Fruit fly (Drosophila melanogaster) S2 (cell line): Measurements from ENCODE around the gene tara.
A peak's percentile ranks its signal among the peaks of the same experiment; 100 is the strongest.

Experiments used
- CG8478 ChIP-seq: fragments of >200 bp; optimal IDR thresholded peaks from 2 replicates; lab custom pipeline; 2018
- CTCF ChIP-seq, 2 experiments: fragments of >200 bp; optimal IDR thresholded peaks; 2 replicates each; lab custom pipeline; 2018

tara gene

DNA sequence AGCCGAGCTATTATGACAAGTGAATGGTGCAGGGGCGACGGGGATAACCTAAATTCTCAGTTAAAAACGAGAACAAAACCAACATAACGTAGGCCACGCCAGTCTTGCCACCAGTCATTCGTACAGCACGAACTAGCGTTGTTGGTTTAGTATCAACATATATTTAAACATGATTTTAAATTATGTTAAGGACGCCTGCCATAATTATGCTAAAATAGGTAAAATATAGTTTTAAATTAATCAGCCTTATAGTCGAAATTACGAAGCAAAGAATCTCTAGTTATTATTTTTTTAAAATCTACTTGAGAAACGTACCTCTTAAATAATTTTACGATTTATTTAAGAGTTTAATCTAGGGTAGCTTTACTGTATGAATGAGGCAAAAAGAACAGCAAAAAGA is 51.5 kb downstream of the tara start:
- TF ChIP-seq CG8478 (no peak), CTCF (optimal IDR thresholded peaks at IDR 0.05; lab: Kevin White, UChicago) (no peak)

- TF ChIP-seq CTCF (optimal IDR thresholded peaks at IDR 0.05; lab: Kevin White, UChicago) (no peak), CG8478 (no peak)
These were observed 52.1 kb downstream of the tara start for dm6 chr3R:16277543-16277942.

DNA sequence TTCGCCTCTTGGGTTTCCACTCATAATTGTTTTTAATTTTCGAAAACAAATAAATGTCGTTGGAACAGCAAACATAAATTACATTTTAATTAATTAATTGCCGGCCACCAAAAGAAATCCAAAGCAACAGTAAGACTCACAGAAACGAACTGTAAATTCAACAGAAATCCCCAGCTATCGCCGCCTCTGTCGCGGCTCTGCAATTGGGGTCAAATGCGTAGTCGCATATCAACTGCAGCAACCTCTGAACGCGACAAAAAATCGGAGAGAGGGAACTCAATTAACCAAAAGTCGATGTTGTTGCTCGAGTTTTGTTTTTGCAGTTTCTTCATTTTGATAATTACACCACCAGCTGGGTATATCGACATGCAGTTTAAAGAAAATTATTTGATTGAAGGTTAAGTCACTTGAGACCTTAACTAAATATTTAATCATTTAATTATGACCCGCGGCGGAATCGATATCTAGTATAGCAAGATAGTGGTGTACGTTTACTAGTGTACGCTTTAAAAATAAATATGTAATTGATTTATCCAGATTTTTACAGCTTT is 54.0 kb downstream of the tara start:
- TF ChIP-seq CG8478, result no peak
- TF ChIP-seq CTCF (optimal IDR thresholded peaks at IDR 0.05; lab: Kevin White, UChicago), result no peak

DNA sequence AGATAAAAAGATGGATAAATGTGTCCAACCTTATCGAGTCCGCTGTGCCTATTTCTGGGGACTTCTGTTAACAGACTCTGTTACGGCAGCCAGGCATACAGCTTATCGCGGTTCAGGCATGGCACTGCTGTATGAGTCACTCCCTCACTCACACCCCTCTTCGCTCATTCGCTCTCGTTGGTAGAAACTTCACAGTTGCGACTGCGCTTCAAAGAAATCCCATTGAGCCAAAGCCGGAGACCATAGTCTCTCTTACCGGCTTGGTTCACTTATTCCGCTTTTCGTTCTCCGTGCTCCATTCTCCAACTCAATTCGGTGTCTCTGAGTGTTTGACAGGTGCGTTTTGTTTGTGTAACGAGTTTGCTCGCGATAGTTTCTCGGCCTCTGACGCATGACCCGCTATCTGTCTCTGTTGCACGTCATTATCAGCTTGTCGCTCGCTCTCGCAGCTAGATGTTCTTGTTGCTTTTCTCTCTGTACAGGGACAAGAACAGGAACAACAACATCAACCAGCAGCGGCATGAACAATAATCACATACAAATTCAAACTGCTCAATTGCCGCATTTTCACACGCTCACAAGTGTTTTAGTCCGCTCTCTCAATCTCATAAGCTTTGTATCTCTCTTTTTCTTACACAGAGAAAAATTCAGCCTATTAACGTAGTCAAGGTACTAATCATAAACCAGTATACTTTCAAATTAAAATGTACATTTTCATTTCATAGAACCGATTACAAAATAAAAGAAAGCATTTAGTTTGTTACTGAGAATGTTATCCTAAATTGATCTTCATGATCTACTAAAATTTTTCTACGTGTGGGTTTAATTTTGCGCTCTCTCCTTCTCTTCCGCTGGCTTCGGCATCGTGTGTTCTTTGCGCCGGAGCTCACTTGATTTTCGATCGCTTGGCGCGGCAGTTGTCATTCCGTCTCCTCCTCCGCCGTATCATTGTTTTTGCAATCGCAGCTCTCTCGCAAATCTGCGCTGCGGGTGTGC is 54.9 kb downstream of the tara start:
- TF ChIP-seq CG8478 (no peak), CTCF (optimal IDR thresholded peaks at IDR 0.05; lab: Kevin White, UChicago) (no peak)

DNA sequence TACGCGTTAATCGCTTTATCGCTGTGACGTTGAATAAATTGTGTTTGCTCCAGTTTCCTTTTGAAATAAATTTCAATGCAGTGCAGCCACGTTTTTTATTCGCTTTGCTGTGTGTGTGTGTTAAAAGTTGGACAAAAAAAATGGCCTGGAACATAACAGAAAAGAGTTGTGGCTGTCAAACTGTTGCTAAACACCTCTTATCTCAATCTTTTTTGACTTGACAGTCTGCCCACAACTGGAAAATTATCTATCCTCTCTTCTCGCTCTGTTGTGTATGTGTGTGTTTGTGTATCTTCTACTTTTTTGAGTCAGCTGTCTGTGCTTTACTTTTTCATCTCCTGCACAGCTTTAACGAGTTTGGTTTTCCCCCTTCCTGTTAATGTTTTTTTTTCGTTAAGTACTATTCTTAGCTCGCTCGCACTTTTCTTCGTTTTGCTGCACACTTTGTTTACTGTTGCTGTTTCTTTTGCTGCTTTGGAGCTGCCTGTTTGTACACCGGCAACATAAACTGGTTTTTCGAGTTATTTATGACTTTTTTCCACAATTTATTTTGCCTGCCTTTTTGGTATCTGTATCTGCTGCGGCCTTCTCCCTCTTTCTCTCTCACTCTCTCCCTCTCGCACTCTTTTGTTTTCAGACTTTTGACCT is 55.7 kb downstream of the tara start:
- TF ChIP-seq CTCF (optimal IDR thresholded peaks at IDR 0.05; lab: Kevin White, UChicago) (no peak), CG8478 (no peak)

- no peak for TF ChIP-seq CG8478
- TF ChIP-seq CTCF (optimal IDR thresholded peaks at IDR 0.05; lab: Kevin White, UChicago), result peak in 1 of 2 experiments; percentile 8
These were observed 56.7 kb downstream of the tara start for dm6 chr3R:16282080-16282690.

DNA sequence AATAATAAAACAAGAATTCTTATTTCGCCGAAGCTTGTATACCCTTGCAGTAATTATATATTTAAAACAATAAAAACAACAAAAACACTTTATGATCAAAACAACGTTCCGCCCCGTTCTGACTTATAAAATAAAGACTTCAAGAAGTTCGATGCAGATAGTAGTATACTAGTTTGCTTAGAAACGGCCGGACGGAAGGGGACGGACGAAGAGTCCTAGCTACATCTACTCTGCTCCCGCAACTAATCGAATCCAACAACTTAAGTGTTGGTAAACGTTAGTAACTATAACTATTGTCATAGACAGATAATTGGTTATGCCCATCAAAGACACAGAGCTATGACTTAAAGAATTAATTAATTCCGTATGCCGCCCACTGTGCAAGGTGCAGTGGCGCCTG is 59.0 kb downstream of the tara start:
- TF ChIP-seq CG8478 (no peak), CTCF (optimal IDR thresholded peaks at IDR 0.05; lab: Kevin White, UChicago) (no peak)

- TF ChIP-seq CG8478, result no peak
- TF ChIP-seq CTCF (optimal IDR thresholded peaks at IDR 0.05; lab: Kevin White, UChicago), result no peak
These were observed 59.5 kb downstream of the tara start for dm6 chr3R:16284901-16285300.

- TF ChIP-seq CTCF (optimal IDR thresholded peaks at IDR 0.05; lab: Kevin White, UChicago) (no peak), CG8478 (no peak)
These were observed 60.2 kb downstream of the tara start for dm6 chr3R:16285612-16286188.

DNA sequence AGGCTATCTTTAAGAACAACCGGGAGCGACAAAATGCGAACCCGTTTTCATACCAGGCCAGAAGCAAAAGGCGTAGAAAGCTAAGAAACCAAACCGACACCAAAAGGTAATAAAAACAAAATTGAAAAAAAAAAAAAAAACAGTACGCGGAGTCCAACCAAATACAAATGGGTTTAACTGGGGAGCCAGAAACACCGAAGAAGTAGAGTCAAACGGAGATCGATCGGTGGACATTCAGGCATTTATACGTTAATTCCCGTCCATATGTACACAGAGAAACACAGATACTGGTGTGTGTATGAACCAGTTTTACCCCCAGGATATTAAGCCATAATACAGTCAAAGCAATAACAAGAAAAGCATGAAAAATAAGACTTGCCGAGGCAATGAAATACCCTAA is 61.7 kb downstream of the tara start:
- TF ChIP-seq CTCF (optimal IDR thresholded peaks at IDR 0.05; lab: Kevin White, UChicago) (no peak), CG8478 (no peak)

DNA sequence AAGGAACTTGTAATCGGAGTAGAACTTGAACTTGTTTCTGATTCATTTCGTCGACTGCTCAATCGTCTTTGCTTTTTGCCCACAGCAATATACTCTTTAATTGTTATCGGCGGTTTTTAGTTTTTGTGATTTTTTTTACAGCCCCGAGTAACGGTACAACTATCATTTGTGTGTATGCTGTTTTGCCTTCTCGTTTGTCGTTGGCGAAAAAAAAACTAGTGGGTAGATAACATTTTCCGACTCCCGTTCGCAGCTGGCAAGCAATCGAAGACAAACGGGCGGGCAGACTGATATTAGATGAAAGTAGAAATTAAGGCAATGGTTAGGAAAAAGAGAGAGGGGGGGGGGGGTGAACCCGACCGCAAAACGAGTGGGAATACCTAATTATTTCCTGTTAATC is 62.4 kb downstream of the tara start:
- TF ChIP-seq CTCF (optimal IDR thresholded peaks at IDR 0.05; lab: Kevin White, UChicago), result no peak
- TF ChIP-seq CG8478, result no peak

DNA sequence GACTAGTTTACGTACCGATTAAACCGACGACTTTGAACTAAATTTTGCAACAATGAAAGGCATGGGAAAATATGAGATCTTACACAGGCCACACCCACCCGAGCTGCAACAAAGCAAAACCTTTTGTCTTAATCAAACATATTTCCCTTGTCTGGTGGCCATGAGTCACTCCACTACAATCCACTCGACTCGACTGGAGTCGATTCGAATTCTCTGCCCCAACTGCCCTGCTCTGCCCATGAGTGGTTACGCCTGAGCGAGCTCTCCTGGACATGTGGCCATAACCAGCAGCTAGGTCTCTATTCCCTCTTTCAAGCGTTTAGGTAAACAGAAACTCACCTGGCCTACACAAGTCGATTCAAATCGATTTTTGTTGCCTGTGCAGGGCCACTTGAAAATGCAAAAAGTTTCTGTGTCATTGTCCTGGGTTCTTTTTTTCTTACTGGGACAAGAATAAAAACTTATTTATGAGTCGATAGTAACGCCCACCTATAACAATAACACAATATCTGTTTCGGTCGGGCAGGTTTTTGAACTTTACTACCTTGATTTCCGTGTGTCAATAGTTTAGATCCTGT is 63.4 kb downstream of the tara start:
- no peak for TF ChIP-seq CG8478
- no peak for TF ChIP-seq CTCF (optimal IDR thresholded peaks at IDR 0.05; lab: Kevin White, UChicago)

dm6 chr3R:16290242-16290824 is 64.9 kb downstream of the tara start:
- TF ChIP-seq CG8478, result no peak
- TF ChIP-seq CTCF (optimal IDR thresholded peaks at IDR 0.05; lab: Kevin White, UChicago), result no peak

DNA sequence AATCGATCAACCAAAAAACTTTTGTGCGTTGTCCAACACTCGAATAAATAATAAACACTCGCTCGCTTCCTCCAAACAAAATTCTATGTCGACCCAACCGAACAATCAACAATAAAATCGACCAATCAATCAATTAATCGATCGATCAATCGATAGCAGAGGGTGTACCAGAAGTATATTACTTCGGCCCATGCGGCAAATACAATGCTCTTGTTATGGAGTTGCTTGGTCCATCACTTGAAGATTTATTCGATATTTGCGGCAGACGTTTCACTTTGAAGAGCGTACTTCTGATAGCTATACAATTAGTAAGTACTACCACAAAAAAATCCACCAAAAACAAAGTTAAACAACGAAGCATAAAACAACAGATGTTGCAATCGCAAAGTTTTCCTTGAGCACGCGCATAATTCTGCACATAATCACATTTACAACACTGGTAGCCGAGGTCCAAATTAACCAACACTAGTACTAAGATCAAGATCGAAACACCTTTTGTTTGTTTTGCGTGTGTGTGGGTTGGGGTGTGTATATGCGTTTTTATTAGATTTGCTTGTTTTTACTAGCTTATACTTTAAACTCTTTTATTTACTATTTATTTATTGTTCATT is 70.2 kb downstream of the tara start:
- TF ChIP-seq CTCF (optimal IDR thresholded peaks at IDR 0.05; lab: Kevin White, UChicago) (no peak), CG8478 (no peak)
